Fruit fly (Drosophila melanogaster) whole organism, adult: ENCODE results near the gene CG1265.

Experiments
- CG11617 ChIP-seq: fragments of 200-800 bp; sonication (Bioruptor generic); optimal IDR thresholded peaks from 2 replicates; lab custom pipeline; 2017; ENCODE audit warnings: mild to moderate bottlenecking, missing biosample characterization, missing genetic modification reagents, missing genetic modification characterization
- CG7045 ChIP-seq: fragments of 200-800 bp; sonication (Bioruptor generic); optimal IDR thresholded peaks from 2 replicates; lab custom pipeline; 2017; ENCODE audit warnings: missing biosample characterization, mild to moderate bottlenecking, missing genetic modification characterization
- Clk ChIP-seq: fragments of 200-800 bp; sonication (Bioruptor generic); optimal IDR thresholded peaks from 2 replicates; lab custom pipeline; 2017; ENCODE audit warnings: missing biosample characterization, missing genetic modification characterization
- Hr96 ChIP-seq: fragments of 200-800 bp; sonication (Bioruptor generic); optimal IDR thresholded peaks from 2 replicates; lab custom pipeline; 2016; ENCODE audit warnings: missing biosample characterization, missing genetic modification characterization
- bab1 ChIP-seq: fragments of 200-800 bp; sonication (Bioruptor generic); optimal IDR thresholded peaks from 3 replicates; lab custom pipeline; 2019; ENCODE audit warnings: missing biosample characterization, mild to moderate bottlenecking, missing genetic modification characterization, moderate library complexity
- cnc ChIP-seq, 2 experiments: fragments of >200 bp; optimal IDR thresholded peaks; 2 replicates each; lab custom pipeline; 2017
- kay ChIP-seq: fragments of 200-800 bp; sonication (Bioruptor generic); peaks from one replicate; lab custom pipeline; 2016; ENCODE audit warnings: missing biosample characterization, missing genetic modification characterization, borderline replicate concordance
- ovo ChIP-seq: fragments of 200-800 bp; sonication (Bioruptor generic); optimal IDR thresholded peaks from 2 replicates; lab custom pipeline; 2016; ENCODE audit warnings: missing biosample characterization, missing genetic modification characterization
- pad ChIP-seq: fragments of 200-800 bp; sonication (Bioruptor generic); optimal IDR thresholded peaks from 3 replicates; lab custom pipeline; 2017; ENCODE audit warnings: missing biosample characterization, missing genetic modification characterization, mild to moderate bottlenecking, moderate library complexity, missing genetic modification reagents

DNA sequence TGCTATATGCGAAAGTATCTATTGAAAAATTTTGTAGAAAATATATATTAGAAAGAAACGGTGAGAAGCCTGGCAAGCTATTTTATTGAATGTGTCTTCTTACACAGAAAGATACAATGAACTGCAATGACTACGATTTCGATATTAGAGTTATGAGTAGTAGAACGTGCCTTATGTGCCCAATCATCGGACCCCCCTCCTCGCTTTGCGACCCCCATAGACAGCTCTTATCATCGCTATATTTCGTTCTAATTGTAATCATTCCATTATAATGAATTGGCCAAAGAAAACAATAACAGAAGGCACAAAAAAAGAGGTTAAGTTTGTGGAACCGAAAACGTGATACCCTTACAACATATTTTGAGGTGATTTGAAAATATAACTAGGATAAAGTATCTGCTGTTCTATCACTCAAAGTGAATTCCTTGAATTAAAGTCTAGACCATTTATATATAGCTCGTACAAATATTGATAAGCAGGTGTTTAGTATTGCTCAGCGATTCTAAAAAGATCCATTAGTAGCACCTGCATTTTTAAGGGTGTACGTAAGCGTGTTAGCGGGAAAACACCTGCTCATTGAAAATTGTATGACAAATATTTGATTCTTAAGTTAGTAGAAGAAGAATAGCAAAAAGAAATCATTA is 21.7 kb upstream of the CG1265 start:
- TF ChIP-seq cnc (optimal IDR thresholded peaks at IDR 0.05; lab: Kevin White, UChicago) (no peak), Clk (GFP tag; lab: Kevin White, UChicago) (no peak), bab1 (no peak), Hr96 (GFP tag; lab: Kevin White, UChicago) (no peak), CG7045 (GFP tag; lab: Kevin White, UChicago) (no peak), ovo (no peak), CG11617 (GFP tag; lab: Kevin White, UChicago) (no peak), pad (no peak), kay (GFP tag; lab: Kevin White, UChicago) (peak; percentile 50)
